Fruit fly (Drosophila melanogaster) whole organism, prepupa: ENCODE results near the gene Kah.
A peak's percentile ranks its signal among the peaks of the same experiment; 100 is the strongest.

Source experiments
- Blimp-1 ChIP-seq: fragments of 200-800 bp; sonication (Bioruptor generic); optimal IDR thresholded peaks from 3 replicates; lab custom pipeline; 2017; ENCODE audit warnings: missing biosample characterization, missing genetic modification characterization, mild to moderate bottlenecking, moderate library complexity, missing genetic modification reagents
- CG10631 ChIP-seq: fragments of 200-800 bp; sonication (Bioruptor generic); optimal IDR thresholded peaks from 2 replicates; lab custom pipeline; 2016; ENCODE audit warnings: missing biosample characterization, missing genetic modification characterization
- CG11762 ChIP-seq: fragments of 200-800 bp; sonication (Bioruptor generic); optimal IDR thresholded peaks from 3 replicates; lab custom pipeline; 2016; ENCODE audit warnings: missing biosample characterization, missing genetic modification characterization; ENCODE audit not compliant: insufficient read depth
- CG11902 ChIP-seq: fragments of 200-800 bp; sonication (Bioruptor generic); optimal IDR thresholded peaks from 3 replicates; lab custom pipeline; 2016; ENCODE audit warnings: missing biosample characterization, missing genetic modification characterization
- CG15336 ChIP-seq: fragments of 200-800 bp; sonication (Bioruptor generic); IDR thresholded peaks from 2 replicates; pipeline ENCODE4 v1.3.6; 2022; ENCODE audit warnings: missing biosample characterization, missing genetic modification characterization
- CG3032 ChIP-seq: fragments of 200-800 bp; optimal IDR thresholded peaks from 2 replicates; lab custom pipeline; 2019; ENCODE audit warnings: missing biosample characterization, mild to moderate bottlenecking, missing genetic modification characterization, moderate library complexity
- CG31627 ChIP-seq: fragments of 200-800 bp; sonication (Bioruptor generic); optimal IDR thresholded peaks from 3 replicates; lab custom pipeline; 2016; ENCODE audit warnings: missing biosample characterization, missing genetic modification characterization
- CG32006 ChIP-seq: fragments of 200-800 bp; sonication (Bioruptor generic); optimal IDR thresholded peaks from 3 replicates; lab custom pipeline; 2017; ENCODE audit warnings: missing biosample characterization, mild to moderate bottlenecking, missing genetic modification characterization
- CG34406 ChIP-seq: fragments of 200-800 bp; sonication (Bioruptor generic); optimal IDR thresholded peaks from 3 replicates; lab custom pipeline; 2016; ENCODE audit warnings: missing biosample characterization, missing genetic modification characterization
- CG3919 ChIP-seq: fragments of 200-800 bp; sonication (Bioruptor generic); optimal IDR thresholded peaks from 3 replicates; lab custom pipeline; 2016; ENCODE audit warnings: missing biosample characterization, missing genetic modification characterization
- CG6163 ChIP-seq: fragments of 200-800 bp; sonication (Bioruptor generic); IDR thresholded peaks from 3 replicates; pipeline ENCODE4 v1.3.6; 2022; ENCODE audit warnings: missing biosample characterization, missing genetic modification characterization
- CG6276 ChIP-seq: fragments of 200-800 bp; sonication (Bioruptor generic); optimal IDR thresholded peaks from 2 replicates; lab custom pipeline; 2017; ENCODE audit warnings: missing biosample characterization, mild to moderate bottlenecking, missing genetic modification characterization
- CG6854 ChIP-seq: fragments of 200-800 bp; sonication (Bioruptor generic); optimal IDR thresholded peaks from 2 replicates; lab custom pipeline; 2017; ENCODE audit warnings: missing biosample characterization, mild to moderate bottlenecking, missing genetic modification characterization
- CG8119 ChIP-seq: fragments of 200-800 bp; sonication (Bioruptor generic); IDR thresholded peaks from 3 replicates; pipeline ENCODE4 v1.3.6; 2022; ENCODE audit warnings: missing biosample characterization, missing genetic modification characterization
- CG8319 ChIP-seq: fragments of 200-800 bp; sonication (Bioruptor generic); optimal IDR thresholded peaks from 3 replicates; lab custom pipeline; 2016; ENCODE audit warnings: missing biosample characterization, missing genetic modification characterization
- CG9139 ChIP-seq: fragments of 200-800 bp; sonication (Bioruptor generic); optimal IDR thresholded peaks from 3 replicates; lab custom pipeline; 2017; ENCODE audit warnings: missing biosample characterization, mild to moderate bottlenecking, missing genetic modification characterization
- Eip75B ChIP-seq: fragments of 200-800 bp; sonication (Bioruptor generic); optimal IDR thresholded peaks from 3 replicates; lab custom pipeline; 2016; ENCODE audit warnings: missing biosample characterization, missing genetic modification characterization
- Eip78C ChIP-seq: fragments of 200-800 bp; sonication (Bioruptor generic); peaks from one replicate; lab custom pipeline; 2016; ENCODE audit warnings: missing biosample characterization, missing genetic modification characterization
- Eip93F ChIP-seq: fragments of 200-800 bp; sonication (Bioruptor generic); optimal IDR thresholded peaks from 2 replicates; lab custom pipeline; 2016; ENCODE audit warnings: missing biosample characterization, mild to moderate bottlenecking, missing genetic modification characterization
- Ets21C ChIP-seq: fragments of 200-800 bp; sonication (Bioruptor generic); optimal IDR thresholded peaks from 3 replicates; lab custom pipeline; 2016; ENCODE audit warnings: missing biosample characterization, missing genetic modification characterization
- Ets96B ChIP-seq: fragments of 200-800 bp; optimal IDR thresholded peaks from 2 replicates; lab custom pipeline; 2019; ENCODE audit warnings: missing biosample characterization, mild to moderate bottlenecking, missing genetic modification characterization, moderate library complexity
- Gug ChIP-seq: fragments of 200-800 bp; sonication (Bioruptor generic); IDR thresholded peaks from 2 replicates; pipeline ENCODE4 v1.3.6; 2022; ENCODE audit warnings: missing biosample characterization, missing genetic modification characterization
- Hr39 ChIP-seq: fragments of 200-800 bp; sonication (Bioruptor generic); optimal IDR thresholded peaks from 2 replicates; lab custom pipeline; 2016; ENCODE audit warnings: missing biosample characterization, missing genetic modification characterization
- Hr4 ChIP-seq: fragments of 200-800 bp; sonication (Bioruptor generic); optimal IDR thresholded peaks from 3 replicates; lab custom pipeline; 2016; ENCODE audit warnings: missing biosample characterization, missing genetic modification characterization
- Lpt ChIP-seq: fragments of 200-800 bp; sonication (Bioruptor generic); optimal IDR thresholded peaks from 3 replicates; lab custom pipeline; 2016; ENCODE audit warnings: missing biosample characterization, missing genetic modification characterization
- Met ChIP-seq: fragments of 200-800 bp; sonication (Bioruptor generic); optimal IDR thresholded peaks from 3 replicates; lab custom pipeline; 2016; ENCODE audit warnings: missing biosample characterization, missing genetic modification characterization
- Smox ChIP-seq: fragments of 200-800 bp; sonication (Bioruptor generic); optimal IDR thresholded peaks from 3 replicates; lab custom pipeline; 2016; ENCODE audit warnings: missing biosample characterization, missing genetic modification characterization
- Sox102F ChIP-seq: fragments of 200-800 bp; sonication (Bioruptor generic); optimal IDR thresholded peaks from 2 replicates; lab custom pipeline; 2016; ENCODE audit warnings: missing biosample characterization, mild to moderate bottlenecking, missing genetic modification characterization
- Sox15 ChIP-seq: fragments of 200-800 bp; sonication (Bioruptor generic); optimal IDR thresholded peaks from 3 replicates; lab custom pipeline; 2016; ENCODE audit warnings: missing biosample characterization, missing genetic modification characterization
- acj6 ChIP-seq: fragments of 200-800 bp; sonication (Bioruptor generic); optimal IDR thresholded peaks from 3 replicates; lab custom pipeline; 2016; ENCODE audit warnings: missing biosample characterization, missing genetic modification characterization
- cyc ChIP-seq: fragments of 200-800 bp; sonication (Bioruptor generic); optimal IDR thresholded peaks from 3 replicates; lab custom pipeline; 2016; ENCODE audit warnings: missing biosample characterization, missing genetic modification characterization
- dac ChIP-seq: fragments of 200-800 bp; sonication (Bioruptor generic); optimal IDR thresholded peaks from 2 replicates; lab custom pipeline; 2017; ENCODE audit warnings: missing biosample characterization, mild to moderate bottlenecking, missing genetic modification characterization
- dsx ChIP-seq: fragments of 200-800 bp; optimal IDR thresholded peaks from 3 replicates; lab custom pipeline; 2019; ENCODE audit warnings: missing biosample characterization, mild to moderate bottlenecking, missing genetic modification characterization, moderate library complexity; ENCODE audit not compliant: poor library complexity, severe bottlenecking
- eg ChIP-seq: fragments of 200-800 bp; sonication (Bioruptor generic); IDR thresholded peaks from 3 replicates; pipeline ENCODE4 v1.3.6; 2022; ENCODE audit warnings: missing biosample characterization, missing genetic modification characterization
- esn ChIP-seq: fragments of 200-800 bp; sonication (Bioruptor generic); optimal IDR thresholded peaks from 2 replicates; lab custom pipeline; 2016; ENCODE audit warnings: missing biosample characterization, mild to moderate bottlenecking, missing genetic modification characterization, moderate library complexity
- fd59A ChIP-seq: fragments of 200-800 bp; sonication (Bioruptor generic); optimal IDR thresholded peaks from 2 replicates; lab custom pipeline; 2017; ENCODE audit warnings: missing biosample characterization, mild to moderate bottlenecking, missing genetic modification characterization, missing genetic modification reagents
- lz ChIP-seq: fragments of 200-800 bp; sonication (Bioruptor generic); optimal IDR thresholded peaks from 3 replicates; lab custom pipeline; 2016; ENCODE audit warnings: missing biosample characterization, missing genetic modification characterization
- net ChIP-seq: fragments of 200-800 bp; sonication (Bioruptor generic); optimal IDR thresholded peaks from 3 replicates; lab custom pipeline; 2016; ENCODE audit warnings: missing biosample characterization, missing genetic modification characterization
- pdm3 ChIP-seq: fragments of 200-800 bp; sonication (Bioruptor generic); optimal IDR thresholded peaks from 3 replicates; lab custom pipeline; 2016; ENCODE audit warnings: missing biosample characterization, missing genetic modification characterization
- salr ChIP-seq, 2 experiments: fragments of 200-800 bp; sonication (Bioruptor generic); optimal IDR thresholded peaks; 3 replicates each; lab custom pipeline; 2016 to 2018; ENCODE audit warnings: missing biosample characterization in 2 of 2, missing genetic modification characterization in 2 of 2, mild to moderate bottlenecking in 1 of 2
- spab ChIP-seq: fragments of 200-800 bp; sonication (Bioruptor generic); optimal IDR thresholded peaks from 2 replicates; lab custom pipeline; 2017; ENCODE audit warnings: missing biosample characterization, mild to moderate bottlenecking, missing genetic modification characterization, missing genetic modification reagents
- ss ChIP-seq, 2 experiments: fragments of 200-800 bp; sonication (Bioruptor generic); optimal IDR thresholded peaks; 2 replicates in 1 of 2; 3 replicates in 1 of 2; lab custom pipeline; 2017 to 2018; ENCODE audit warnings: mild to moderate bottlenecking in 2 of 2, missing biosample characterization in 2 of 2, missing genetic modification characterization in 2 of 2, moderate library complexity in 1 of 2
- svp ChIP-seq: fragments of 200-800 bp; sonication (Bioruptor generic); peaks from one replicate; lab custom pipeline; 2016; ENCODE audit warnings: missing biosample characterization, missing genetic modification characterization
- topi ChIP-seq: fragments of 200-800 bp; sonication (Bioruptor generic); optimal IDR thresholded peaks from 3 replicates; lab custom pipeline; 2016; ENCODE audit warnings: missing biosample characterization, missing genetic modification characterization
- vri ChIP-seq: fragments of 200-800 bp; sonication (Bioruptor generic); optimal IDR thresholded peaks from 3 replicates; lab custom pipeline; 2016; ENCODE audit warnings: missing biosample characterization, mild to moderate bottlenecking, missing genetic modification characterization

Kah gene

dm6 chr3L:619427-620308, 30.6 kb upstream of the Kah start (continued):
- TF ChIP-seq lz (GFP tag; lab: Kevin White, UChicago) (peak; percentile 92), net (GFP tag; lab: Kevin White, UChicago) (peak; percentile 76), salr (GFP tag; optimal IDR thresholded peaks at IDR 0.05; lab: Kevin White, UChicago) (peak; percentile 60 to 82), CG8319 (GFP tag; lab: Kevin White, UChicago) (peak; percentile 43), Lpt (GFP tag; lab: Kevin White, UChicago) (peak; percentile 46), Eip75B (peak; percentile 88), Eip78C (peak; percentile 96), svp (GFP tag; lab: Kevin White, UChicago) (peak; percentile 89), Ets96B (tag; lab: Kevin White, UChicago) (peak; percentile 85), Eip93F (GFP tag; lab: Kevin White, UChicago) (peak; percentile 63), Hr39 (GFP tag; lab: Kevin White, UChicago) (peak; percentile 90), ss (GFP tag; optimal IDR thresholded peaks at IDR 0.05; lab: Kevin White, UChicago) (peak; percentile 74 to 76), CG6276 (GFP tag; lab: Kevin White, UChicago) (peak; percentile 33), fd59A (GFP tag; lab: Kevin White, UChicago) (peak; percentile 79), CG9139 (GFP tag; lab: Kevin White, UChicago) (peak; percentile 76), esn (GFP tag; lab: Kevin White, UChicago) (peak; percentile 94), CG10631 (GFP tag; lab: Kevin White, UChicago) (peak; percentile 87), Met (GFP tag; lab: Kevin White, UChicago) (peak; percentile 94), eg (GFP tag; lab: Robert Waterston, UW) (0 out of 3 replicates have a peak, but pooled peaks have one; percentile 29), CG3032 (tag; lab: Kevin White, UChicago) (peak; percentile 76), CG11902 (GFP tag; lab: Kevin White, UChicago) (peak; percentile 66), CG34406 (GFP tag; lab: Kevin White, UChicago) (peak; percentile 86), dsx (GFP tag; lab: Kevin White, UChicago) (peak; percentile 98), CG6854 (GFP tag; lab: Kevin White, UChicago) (peak; percentile 33), acj6 (GFP tag; lab: Kevin White, UChicago) (peak; percentile 90), dac (GFP tag; lab: Kevin White, UChicago) (no peak), CG6163 (peak; percentile 76), CG31627 (peak; percentile 90), Hr4 (GFP tag; lab: Kevin White, UChicago) (peak; percentile 13), CG8119 (peak; percentile 77), Blimp-1 (GFP tag; lab: Kevin White, UChicago) (peak; percentile 4), Gug (GFP tag; lab: Robert Waterston, UW) (peak; percentile 38), CG11762 (GFP tag; lab: Kevin White, UChicago) (peak; percentile 73), Ets21C (GFP tag; lab: Kevin White, UChicago) (peak; percentile 84), Sox15 (GFP tag; lab: Kevin White, UChicago) (peak; percentile 76), topi (GFP tag; lab: Kevin White, UChicago) (peak; percentile 90)
- TF ChIP-seq, all 60 proteins: peak for 55

dm6 chr3L:618347-619272, 29.5 kb upstream of the Kah start:
- TF ChIP-seq CG6163 (peak; percentile 63; the same call in 2 of the 3 replicates), CG9139 (GFP tag; lab: Kevin White, UChicago) (peak; percentile 60), CG6854 (GFP tag; lab: Kevin White, UChicago) (peak; percentile 67), Eip75B (peak; percentile 90), Lpt (GFP tag; lab: Kevin White, UChicago) (peak; percentile 47), pdm3 (GFP tag; lab: Kevin White, UChicago) (peak; percentile 81), CG15336 (GFP tag; lab: Robert Waterston, UW) (peak; percentile 53), cyc (peak; percentile 93), Sox102F (peak; percentile 90), Smox (GFP tag; lab: Kevin White, UChicago) (peak; percentile 92), vri (GFP tag; lab: Kevin White, UChicago) (peak; percentile 73), esn (GFP tag; lab: Kevin White, UChicago) (peak; percentile 96), CG3919 (GFP tag; lab: Kevin White, UChicago) (peak; percentile 86), Eip78C (peak; percentile 97), Blimp-1 (GFP tag; lab: Kevin White, UChicago) (peak; percentile 81), Met (GFP tag; lab: Kevin White, UChicago) (peak; percentile 95), spab (GFP tag; lab: Kevin White, UChicago) (peak; percentile 86), CG32006 (GFP tag; lab: Kevin White, UChicago) (peak; percentile 87)
